Fruit fly (Drosophila melanogaster) whole organism, pupa: Measurements from ENCODE around the gene Gagr.

Experiments used
- CG10348 ChIP-seq: fragments of 200-800 bp; sonication (Bioruptor generic); IDR thresholded peaks from 2 replicates; pipeline ENCODE4 v1.3.6; 2022; ENCODE audit warnings: missing biosample characterization, missing genetic modification characterization
- CG12605 ChIP-seq: fragments of 200-800 bp; sonication (Bioruptor generic); IDR thresholded peaks from 2 replicates; pipeline ENCODE4 v1.3.6; 2022; ENCODE audit warnings: missing biosample characterization, missing genetic modification characterization
- CG13204 ChIP-seq: fragments of 200-800 bp; sonication (Bioruptor generic); optimal IDR thresholded peaks from 2 replicates; lab custom pipeline; 2018; ENCODE audit warnings: missing biosample characterization, mild to moderate bottlenecking, missing genetic modification characterization, moderate library complexity
- CG14655 ChIP-seq: fragments of 200-800 bp; sonication (Bioruptor generic); optimal IDR thresholded peaks from 3 replicates; lab custom pipeline; 2017; ENCODE audit warnings: mild to moderate bottlenecking, missing biosample characterization, missing genetic modification reagents, missing genetic modification characterization
- CG15710 ChIP-seq: fragments of 200-800 bp; sonication (Bioruptor generic); optimal IDR thresholded peaks from 2 replicates; lab custom pipeline; 2018; ENCODE audit warnings: missing biosample characterization, mild to moderate bottlenecking, missing genetic modification characterization, moderate library complexity
- CG17806 ChIP-seq: fragments of 200-800 bp; sonication (Bioruptor generic); optimal IDR thresholded peaks from 2 replicates; lab custom pipeline; 2018; ENCODE audit warnings: missing biosample characterization, mild to moderate bottlenecking, missing genetic modification characterization, moderate library complexity
- CG32121 ChIP-seq: fragments of 200-800 bp; sonication (Bioruptor generic); IDR thresholded peaks from 2 replicates; pipeline ENCODE4 v1.3.6; 2022; ENCODE audit warnings: missing biosample characterization, missing genetic modification characterization
- CG34367 ChIP-seq: fragments of 200-800 bp; sonication (Bioruptor generic); optimal IDR thresholded peaks from 2 replicates; lab custom pipeline; 2018; ENCODE audit warnings: missing biosample characterization, mild to moderate bottlenecking, missing genetic modification characterization
- CG4496 ChIP-seq: fragments of 200-800 bp; sonication (Bioruptor generic); IDR thresholded peaks from 3 replicates; pipeline ENCODE4 v1.3.6; 2022; ENCODE audit warnings: missing biosample characterization, missing genetic modification characterization
- CG8159 ChIP-seq: fragments of 200-800 bp; sonication (Bioruptor generic); optimal IDR thresholded peaks from 3 replicates; lab custom pipeline; 2018; ENCODE audit warnings: missing biosample characterization, mild to moderate bottlenecking, missing genetic modification characterization, moderate library complexity
- CG8301 ChIP-seq: fragments of 200-800 bp; sonication (Bioruptor generic); optimal IDR thresholded peaks from 2 replicates; lab custom pipeline; 2018; ENCODE audit warnings: missing biosample characterization, mild to moderate bottlenecking, missing genetic modification characterization
- CG9948 ChIP-seq: fragments of 200-800 bp; sonication (Bioruptor generic); optimal IDR thresholded peaks from 2 replicates; lab custom pipeline; 2018; ENCODE audit warnings: missing biosample characterization, mild to moderate bottlenecking, missing genetic modification characterization, moderate library complexity
- D1 ChIP-seq: fragments of 200-800 bp; sonication (Bioruptor generic); optimal IDR thresholded peaks from 2 replicates; lab custom pipeline; 2018; ENCODE audit warnings: missing biosample characterization, mild to moderate bottlenecking, missing genetic modification characterization, moderate library complexity
- EcR ChIP-seq: fragments of 200-800 bp; sonication (Bioruptor generic); optimal IDR thresholded peaks from 3 replicates; lab custom pipeline; 2019; ENCODE audit warnings: missing biosample characterization, missing genetic modification characterization, mild to moderate bottlenecking, moderate library complexity, missing genetic modification reagents
- Ets98B ChIP-seq: fragments of 200-800 bp; sonication (Bioruptor generic); IDR thresholded peaks from 2 replicates; pipeline ENCODE4 v1.3.6; 2022; ENCODE audit warnings: missing biosample characterization, missing genetic modification characterization
- Pif1A ChIP-seq: fragments of 200-800 bp; sonication (Bioruptor generic); optimal IDR thresholded peaks from 3 replicates; lab custom pipeline; 2016; ENCODE audit warnings: missing biosample characterization, missing genetic modification characterization
- Pif1B ChIP-seq: fragments of 200-800 bp; sonication (Bioruptor generic); optimal IDR thresholded peaks from 3 replicates; lab custom pipeline; 2016; ENCODE audit warnings: missing biosample characterization, missing genetic modification characterization
- Snoo ChIP-seq: fragments of 200-800 bp; sonication (Bioruptor generic); optimal IDR thresholded peaks from 3 replicates; lab custom pipeline; 2017; ENCODE audit warnings: missing biosample characterization, mild to moderate bottlenecking, missing genetic modification characterization, inconsistent platforms
- fd96Ca ChIP-seq: fragments of 200-800 bp; sonication (Bioruptor generic); IDR thresholded peaks from 3 replicates; pipeline ENCODE4 v1.3.6; 2022; ENCODE audit warnings: missing biosample characterization, missing genetic modification characterization
- gl ChIP-seq: fragments of 200-800 bp; sonication (Bioruptor generic); optimal IDR thresholded peaks from 2 replicates; lab custom pipeline; 2018; ENCODE audit warnings: missing biosample characterization, mild to moderate bottlenecking, missing genetic modification characterization
- rn ChIP-seq: fragments of 200-800 bp; sonication (Bioruptor generic); IDR thresholded peaks from 2 replicates; pipeline ENCODE4 v1.3.6; 2022; ENCODE audit warnings: missing biosample characterization, missing genetic modification characterization

Gagr gene

dm6 chr3L:16385252-16385879 is 9.0 kb upstream of the Gagr start:
- TF ChIP-seq CG9948 (tag; lab: Kevin White, UChicago) = no peak
- no peak for TF ChIP-seq Snoo (tag; lab: Kevin White, UChicago)
- TF ChIP-seq D1 (tag; lab: Kevin White, UChicago) = no peak
- TF ChIP-seq EcR (GFP tag; lab: Kevin White, UChicago) = peak; percentile 93
- no peak for TF ChIP-seq CG8301 (tag; lab: Kevin White, UChicago)
- peak; percentile 43 for TF ChIP-seq Pif1A (GFP tag; lab: Kevin White, UChicago)
- TF ChIP-seq CG4496 (GFP tag; lab: Robert Waterston, UW) = 0 out of 3 replicates have a peak, but pooled peaks have one; percentile 52
- TF ChIP-seq CG12605 (GFP tag; lab: Robert Waterston, UW) = 0 out of 2 replicates have a peak, but pooled peaks have one; percentile 14
- TF ChIP-seq CG10348 (GFP tag; lab: Robert Waterston, UW) = no peak

dm6 chr3L:16385880-16386584 is 8.4 kb upstream of the Gagr start, which contains the start of the genes Agpat3 and RAF2:
Gene Agpat3, minus strand, starts transcription at chr3L:16385957.
Gene RAF2, plus strand, starts transcription at chr3L:16386327.
- TF ChIP-seq CG4496 (GFP tag; lab: Robert Waterston, UW) (no peak; the same call in 2 of the 3 replicates), rn (GFP tag; lab: Robert Waterston, UW) (0 out of 2 replicates have a peak, but pooled peaks have one; percentile 13), CG32121 (no peak), fd96Ca (GFP tag; lab: Robert Waterston, UW) (no peak), EcR (GFP tag; lab: Kevin White, UChicago) (no peak), CG15710 (peak; percentile 55), CG10348 (GFP tag; lab: Robert Waterston, UW) (no peak), CG12605 (GFP tag; lab: Robert Waterston, UW) (0 out of 2 replicates have a peak, but pooled peaks have one; percentile 5), Pif1A (GFP tag; lab: Kevin White, UChicago) (no peak), Snoo (tag; lab: Kevin White, UChicago) (no peak), Ets98B (GFP tag; lab: Robert Waterston, UW) (no peak), CG13204 (GFP tag; lab: Kevin White, UChicago) (no peak), CG8301 (tag; lab: Kevin White, UChicago) (no peak), CG8159 (tag; lab: Kevin White, UChicago) (peak; percentile 48), gl (tag; lab: Kevin White, UChicago) (no peak), CG34367 (tag; lab: Kevin White, UChicago) (no peak), Pif1B (GFP tag; lab: Kevin White, UChicago) (no peak), D1 (tag; lab: Kevin White, UChicago) (no peak), CG14655 (GFP tag; lab: Kevin White, UChicago) (no peak), CG17806 (tag; lab: Kevin White, UChicago) (peak; percentile 34), CG9948 (tag; lab: Kevin White, UChicago) (peak; percentile 35)

dm6 chr3L:16390793-16391192 is 3.6 kb upstream of the Gagr start:
- TF ChIP-seq CG34367 (tag; lab: Kevin White, UChicago) (no peak), CG32121 (no peak), Ets98B (GFP tag; lab: Robert Waterston, UW) (no peak), Pif1A (GFP tag; lab: Kevin White, UChicago) (no peak), CG13204 (GFP tag; lab: Kevin White, UChicago) (no peak), CG15710 (no peak), CG14655 (GFP tag; lab: Kevin White, UChicago) (no peak), D1 (tag; lab: Kevin White, UChicago) (no peak)

dm6 chr3L:16391257-16391656 is 3.1 kb upstream of the Gagr start:
- TF ChIP-seq Snoo (tag; lab: Kevin White, UChicago) (no peak), fd96Ca (GFP tag; lab: Robert Waterston, UW) (0 out of 3 replicates have a peak, but pooled peaks have one; percentile 5)

dm6 chr3L:16392203-16392800 is 2.1 kb upstream of the Gagr start:
- TF ChIP-seq CG17806 (tag; lab: Kevin White, UChicago) (no peak), gl (tag; lab: Kevin White, UChicago) (no peak), fd96Ca (GFP tag; lab: Robert Waterston, UW) (0 out of 3 replicates have a peak, but pooled peaks have one; percentile 20), EcR (GFP tag; lab: Kevin White, UChicago) (peak; percentile 91), Pif1B (GFP tag; lab: Kevin White, UChicago) (no peak)

dm6 chr3L:16392874-16393273 is 1.5 kb upstream of the Gagr start:
- TF ChIP-seq CG15710 = peak; percentile 9
- peak; percentile 6 for TF ChIP-seq CG17806 (tag; lab: Kevin White, UChicago)
- TF ChIP-seq CG8159 (tag; lab: Kevin White, UChicago) = peak; percentile 9
- no peak for TF ChIP-seq CG4496 (GFP tag; lab: Robert Waterston, UW)
- no peak for TF ChIP-seq Pif1A (GFP tag; lab: Kevin White, UChicago)
- no peak for TF ChIP-seq CG10348 (GFP tag; lab: Robert Waterston, UW)
- peak; percentile 55 for TF ChIP-seq CG14655 (GFP tag; lab: Kevin White, UChicago)
- TF ChIP-seq CG9948 (tag; lab: Kevin White, UChicago) = peak; percentile 34
- TF ChIP-seq, all 21 proteins: peak for 5
